Worm (Caenorhabditis elegans) whole organism, L4 larva: ENCODE measurements around the gene spp-27.

Experiments
- F10B5.3 ChIP-seq: sonication (generic microtip); optimal IDR thresholded peaks from 2 replicates; lab custom pipeline; 2016; ENCODE audit warnings: mild to moderate bottlenecking, missing genetic modification characterization, missing compliant biosample characterization
- F37D6.2 ChIP-seq: sonication (generic microtip); optimal IDR thresholded peaks from 2 replicates; lab custom pipeline; 2016; ENCODE audit warnings: mild to moderate bottlenecking, missing genetic modification characterization, missing compliant biosample characterization
- T26A8.4 ChIP-seq: fragments of 200-800 bp; sonication (Bioruptor generic); IDR thresholded peaks from 2 replicates; pipeline ENCODE4 v1.3.6; 2022; ENCODE audit warnings: missing genetic modification characterization, missing compliant biosample characterization
- Y105C5A.15 ChIP-seq: fragments of 200-800 bp; sonication (Bioruptor generic); IDR thresholded peaks from 2 replicates; pipeline ENCODE4 v1.3.6; 2022; ENCODE audit warnings: missing genetic modification characterization, missing compliant biosample characterization
- Y5F2A.4 ChIP-seq: fragments of 200-800 bp; sonication (Bioruptor generic); optimal IDR thresholded peaks from 2 replicates; lab custom pipeline; 2018; ENCODE audit warnings: mild to moderate bottlenecking, missing genetic modification characterization, missing compliant biosample characterization
- Y75B8A.6 ChIP-seq: fragments of 200-800 bp; sonication (Bioruptor generic); IDR thresholded peaks from 2 replicates; pipeline ENCODE4 v1.3.6; 2022; ENCODE audit warnings: missing genetic modification reagents, missing genetic modification characterization, missing compliant biosample characterization
- ZK546.5 ChIP-seq, 2 experiments: sonication (generic microtip); optimal IDR thresholded peaks; 2 replicates each; lab custom pipeline; 2017; ENCODE audit warnings: missing biosample characterization in 2 of 2, missing genetic modification characterization in 2 of 2
- ama-1 ChIP-seq: fragments of 150-350 bp; optimal IDR thresholded peaks from 2 replicates; lab custom pipeline; 2014; ENCODE audit warnings: inconsistent platforms, mixed read lengths
- ces-1 ChIP-seq: fragments of 150-350 bp; sonication (generic microtip); optimal IDR thresholded peaks from 4 replicates; lab custom pipeline; 2014; ENCODE audit warnings: missing biosample characterization, missing genetic modification reagents, missing genetic modification characterization
- cey-2 ChIP-seq: sonication (generic microtip); optimal IDR thresholded peaks from 3 replicates; lab custom pipeline; 2017; ENCODE audit warnings: missing genetic modification characterization, mild to moderate bottlenecking, missing compliant biosample characterization, antibody characterized with exemption, borderline replicate concordance; ENCODE audit not compliant: insufficient read depth
- daf-12 ChIP-seq: fragments of 150-350 bp; optimal IDR thresholded peaks from 2 replicates; lab custom pipeline; 2014; ENCODE audit warnings: missing biosample characterization, missing genetic modification reagents, missing genetic modification characterization
- daf-16 ChIP-seq, 3 experiments: sonication (generic microtip); optimal IDR thresholded peaks; 2 replicates each; lab custom pipeline; 2016 to 2017; ENCODE audit warnings: missing genetic modification characterization in 3 of 3, missing genetic modification reagents in 3 of 3, mild to moderate bottlenecking in 2 of 3, missing compliant biosample characterization in 2 of 3, missing biosample characterization in 1 of 3, moderate library complexity in 1 of 3
- daf-8 ChIP-seq: fragments of 200-800 bp; sonication (Bioruptor generic); IDR thresholded peaks from 2 replicates; pipeline ENCODE4 v1.3.6; 2022; ENCODE audit warnings: missing genetic modification characterization, missing compliant biosample characterization
- dmd-6 ChIP-seq: fragments of 200-800 bp; sonication (Bioruptor generic); IDR thresholded peaks from 2 replicates; pipeline ENCODE4 v1.3.6; 2022; ENCODE audit warnings: missing genetic modification reagents, missing genetic modification characterization, missing compliant biosample characterization
- dmd-8 ChIP-seq: fragments of 200-800 bp; sonication (Bioruptor generic); IDR thresholded peaks from 2 replicates; pipeline ENCODE4 v1.3.6; 2022; ENCODE audit warnings: missing genetic modification characterization, missing compliant biosample characterization
- dpl-1 ChIP-seq: fragments of 150-350 bp; optimal IDR thresholded peaks from 2 replicates; lab custom pipeline; 2014; ENCODE audit warnings: missing biosample characterization, missing genetic modification reagents, missing genetic modification characterization
- dve-1 ChIP-seq: sonication (generic microtip); optimal IDR thresholded peaks from 2 replicates; lab custom pipeline; 2017; ENCODE audit warnings: antibody characterized with exemption, mild to moderate bottlenecking, missing genetic modification characterization, missing compliant biosample characterization; ENCODE audit not compliant: insufficient read depth
- egl-43 ChIP-seq: fragments of 200-800 bp; sonication (Bioruptor generic); IDR thresholded peaks from 2 replicates; pipeline ENCODE4 v1.3.6; 2022; ENCODE audit warnings: missing genetic modification reagents, missing genetic modification characterization, missing compliant biosample characterization
- fkh-10 ChIP-seq: fragments of 150-350 bp; optimal IDR thresholded peaks from 2 replicates; lab custom pipeline; 2014; ENCODE audit warnings: missing biosample characterization, missing genetic modification reagents, missing genetic modification characterization
- gei-8 ChIP-seq: fragments of 200-800 bp; sonication (Bioruptor generic); optimal IDR thresholded peaks from 2 replicates; lab custom pipeline; 2018; ENCODE audit warnings: mild to moderate bottlenecking, missing genetic modification characterization, missing compliant biosample characterization
- hlh-11 ChIP-seq: fragments of 200-800 bp; sonication (Bioruptor generic); optimal IDR thresholded peaks from 2 replicates; lab custom pipeline; 2018; ENCODE audit warnings: mild to moderate bottlenecking, missing genetic modification characterization, missing compliant biosample characterization
- lin-13 ChIP-seq: fragments of 150-350 bp; optimal IDR thresholded peaks from 2 replicates; lab custom pipeline; 2014; ENCODE audit warnings: missing biosample characterization, missing genetic modification reagents, missing genetic modification characterization
- lin-15B ChIP-seq: fragments of 150-350 bp; sonication (generic microtip); optimal IDR thresholded peaks from 3 replicates; lab custom pipeline; 2014; ENCODE audit warnings: missing biosample characterization, missing genetic modification characterization
- lin-38 ChIP-seq: fragments of 200-800 bp; sonication (Bioruptor generic); IDR thresholded peaks from 2 replicates; pipeline ENCODE4 v1.3.6; 2022; ENCODE audit warnings: missing genetic modification reagents, missing genetic modification characterization, missing compliant biosample characterization
- lsy-2 ChIP-seq, 2 experiments: fragments of 150-350 bp in 1 of 2; sonication (generic microtip) in 1 of 2; optimal IDR thresholded peaks; 2 replicates each; lab custom pipeline; 2014 to 2017; ENCODE audit warnings: missing biosample characterization in 2 of 2, missing genetic modification characterization in 2 of 2
- mdl-1 ChIP-seq, 2 experiments: fragments of 150-350 bp in 1 of 2; sonication (generic microtip) in 1 of 2; optimal IDR thresholded peaks; 2 replicates each; lab custom pipeline; 2014 to 2017; ENCODE audit warnings: missing biosample characterization in 2 of 2, missing genetic modification characterization in 2 of 2
- mdt-29 ChIP-seq: fragments of 200-800 bp; sonication (Bioruptor generic); IDR thresholded peaks from 2 replicates; pipeline ENCODE4 v1.3.6; 2022; ENCODE audit warnings: missing genetic modification reagents, missing genetic modification characterization, missing compliant biosample characterization
- mep-1 ChIP-seq: fragments of 150-350 bp; sonication (generic microtip); optimal IDR thresholded peaks from 3 replicates; lab custom pipeline; 2014; ENCODE audit warnings: missing biosample characterization, missing genetic modification characterization
- mes-2 ChIP-seq: sonication (generic microtip); optimal IDR thresholded peaks from 2 replicates; lab custom pipeline; 2016; ENCODE audit warnings: missing genotype, mild to moderate bottlenecking, missing genetic modification characterization, missing compliant biosample characterization; ENCODE audit not compliant: poor library complexity, severe bottlenecking
- mxl-3 ChIP-seq: fragments of 200-800 bp; sonication (Bioruptor generic); optimal IDR thresholded peaks from 2 replicates; lab custom pipeline; 2018; ENCODE audit warnings: mild to moderate bottlenecking, missing genetic modification characterization, missing compliant biosample characterization
- nhr-10 ChIP-seq: fragments of 150-350 bp; optimal IDR thresholded peaks from 2 replicates; lab custom pipeline; 2014; ENCODE audit warnings: missing biosample characterization, missing genetic modification characterization
- nhr-41 ChIP-seq: fragments of 200-800 bp; sonication (Bioruptor generic); IDR thresholded peaks from 2 replicates; pipeline ENCODE4 v1.3.6; 2022; ENCODE audit warnings: missing genetic modification reagents, missing genetic modification characterization, missing compliant biosample characterization
- nhr-48 ChIP-seq: sonication (generic microtip); optimal IDR thresholded peaks from 2 replicates; lab custom pipeline; 2016; ENCODE audit warnings: mild to moderate bottlenecking, missing genetic modification characterization, missing compliant biosample characterization
- php-3 ChIP-seq: fragments of 200-800 bp; sonication (Bioruptor generic); IDR thresholded peaks from 2 replicates; pipeline ENCODE4 v1.3.6; 2022; ENCODE audit warnings: missing genetic modification reagents, missing genetic modification characterization, missing compliant biosample characterization
- pqm-1 ChIP-seq: sonication (generic microtip); optimal IDR thresholded peaks from 2 replicates; lab custom pipeline; 2017; ENCODE audit warnings: missing biosample characterization, missing genetic modification characterization
- saeg-2 ChIP-seq: fragments of 200-800 bp; sonication (Bioruptor generic); IDR thresholded peaks from 2 replicates; pipeline ENCODE4 v1.3.6; 2022; ENCODE audit warnings: missing genetic modification reagents, missing genetic modification characterization, missing compliant biosample characterization
- sdz-12 ChIP-seq: fragments of 200-800 bp; sonication (Bioruptor generic); optimal IDR thresholded peaks from 2 replicates; lab custom pipeline; 2018; ENCODE audit warnings: mild to moderate bottlenecking, missing genetic modification characterization, missing compliant biosample characterization
- set-16 ChIP-seq: fragments of 200-800 bp; sonication (Bioruptor generic); IDR thresholded peaks from 2 replicates; pipeline ENCODE4 v1.3.6; 2022; ENCODE audit warnings: missing genetic modification reagents, missing genetic modification characterization, missing compliant biosample characterization
- skn-1 ChIP-seq: fragments of 150-350 bp; optimal IDR thresholded peaks from 2 replicates; lab custom pipeline; 2014; ENCODE audit warnings: missing biosample characterization, missing genetic modification characterization
- snpc-4 ChIP-seq: fragments of 150-350 bp; optimal IDR thresholded peaks from 2 replicates; lab custom pipeline; 2014; ENCODE audit warnings: missing biosample characterization, missing genetic modification characterization
- spr-3 ChIP-seq: fragments of 200-800 bp; sonication (Bioruptor generic); optimal IDR thresholded peaks from 2 replicates; lab custom pipeline; 2018; ENCODE audit warnings: mild to moderate bottlenecking, missing genetic modification characterization, missing compliant biosample characterization
- tra-1 ChIP-seq: fragments of 200-800 bp; sonication (Bioruptor generic); IDR thresholded peaks from 2 replicates; pipeline ENCODE4 v1.3.6; 2022; ENCODE audit warnings: missing genetic modification reagents, missing genetic modification characterization, missing compliant biosample characterization
- unc-39 ChIP-seq: sonication (generic microtip); optimal IDR thresholded peaks from 2 replicates; lab custom pipeline; 2017; ENCODE audit warnings: missing biosample characterization, missing genetic modification characterization
- vab-7 ChIP-seq: fragments of 200-800 bp; sonication (Bioruptor generic); IDR thresholded peaks from 2 replicates; pipeline ENCODE4 v1.3.6; 2022; ENCODE audit warnings: missing genetic modification reagents, missing genetic modification characterization, missing compliant biosample characterization
- zag-1 ChIP-seq: fragments of 150-350 bp; optimal IDR thresholded peaks from 2 replicates; lab custom pipeline; 2014; ENCODE audit warnings: missing biosample characterization, missing genetic modification characterization
- zfp-3 ChIP-seq: fragments of 200-800 bp; sonication (Bioruptor generic); conservative IDR thresholded peaks from 2 replicates; pipeline ENCODE4 v1.3.6; 2022; ENCODE audit warnings: missing genetic modification reagents, missing genetic modification characterization, missing compliant biosample characterization
- zip-11 ChIP-seq: fragments of 200-800 bp; sonication (Bioruptor generic); IDR thresholded peaks from 2 replicates; pipeline ENCODE4 v1.3.6; 2022; ENCODE audit warnings: missing genetic modification characterization, missing compliant biosample characterization
- zip-2 ChIP-seq: fragments of 150-350 bp; optimal IDR thresholded peaks from 2 replicates; lab custom pipeline; 2014; ENCODE audit warnings: missing biosample characterization, missing genetic modification characterization
- ztf-11 ChIP-seq: fragments of 150-350 bp; optimal IDR thresholded peaks from 2 replicates; lab custom pipeline; 2014; ENCODE audit warnings: missing biosample characterization, missing genetic modification characterization

The spp-27 gene

DNA sequence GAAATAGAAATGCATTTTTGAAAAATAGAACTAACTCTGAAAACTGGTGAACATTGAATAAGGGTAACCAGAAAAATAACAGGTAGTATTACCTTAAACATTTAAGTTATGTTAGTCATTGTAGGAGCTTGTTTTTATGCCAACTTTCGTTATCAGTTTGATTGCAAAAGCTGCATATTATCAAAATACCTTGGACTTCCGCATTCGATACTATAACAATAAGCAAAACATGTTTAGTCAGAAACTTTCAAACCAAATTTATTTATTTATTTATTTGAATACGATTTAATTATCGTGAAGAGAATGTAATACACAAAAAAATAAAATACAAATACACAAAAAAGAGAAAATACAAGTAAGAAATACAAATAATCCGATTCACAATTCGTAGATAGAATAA lies 2.6 kb downstream of the spp-27 start, which contains the start of gene K04A8.19:
Gene K04A8.19 (minus strand): TSS at position 101 of the 400 bp plus-strand sequence.
- TF ChIP-seq hlh-11 (tag; lab: Kevin White, UChicago) (no peak), dmd-8 (no peak), dve-1 (tag; lab: Kevin White, UChicago) (no peak), dpl-1 (GFP tag; lab: Kevin White, UChicago) (no peak), lsy-2 (tag; optimal IDR thresholded peaks at IDR 0.05; lab: Kevin White, UChicago) (no peak), snpc-4 (tag; lab: Kevin White, UChicago) (no peak), zfp-3 (GFP tag; lab: Robert Waterston, UW) (no peak), skn-1 (tag; lab: Kevin White, UChicago) (no peak), zip-2 (no peak), unc-39 (tag; lab: Kevin White, UChicago) (no peak), tra-1 (no peak), T26A8.4 (no peak), ztf-11 (tag; lab: Kevin White, UChicago) (no peak), ces-1 (GFP tag; lab: Kevin White, UChicago) (no peak), egl-43 (GFP tag; lab: Robert Waterston, UW) (no peak), php-3 (GFP tag; lab: Robert Waterston, UW) (no peak), ZK546.5 (tag; optimal IDR thresholded peaks at IDR 0.05; lab: Kevin White, UChicago) (no peak), nhr-41 (GFP tag; lab: Robert Waterston, UW) (no peak), Y105C5A.15 (GFP tag; lab: Robert Waterston, UW) (no peak)

DNA sequence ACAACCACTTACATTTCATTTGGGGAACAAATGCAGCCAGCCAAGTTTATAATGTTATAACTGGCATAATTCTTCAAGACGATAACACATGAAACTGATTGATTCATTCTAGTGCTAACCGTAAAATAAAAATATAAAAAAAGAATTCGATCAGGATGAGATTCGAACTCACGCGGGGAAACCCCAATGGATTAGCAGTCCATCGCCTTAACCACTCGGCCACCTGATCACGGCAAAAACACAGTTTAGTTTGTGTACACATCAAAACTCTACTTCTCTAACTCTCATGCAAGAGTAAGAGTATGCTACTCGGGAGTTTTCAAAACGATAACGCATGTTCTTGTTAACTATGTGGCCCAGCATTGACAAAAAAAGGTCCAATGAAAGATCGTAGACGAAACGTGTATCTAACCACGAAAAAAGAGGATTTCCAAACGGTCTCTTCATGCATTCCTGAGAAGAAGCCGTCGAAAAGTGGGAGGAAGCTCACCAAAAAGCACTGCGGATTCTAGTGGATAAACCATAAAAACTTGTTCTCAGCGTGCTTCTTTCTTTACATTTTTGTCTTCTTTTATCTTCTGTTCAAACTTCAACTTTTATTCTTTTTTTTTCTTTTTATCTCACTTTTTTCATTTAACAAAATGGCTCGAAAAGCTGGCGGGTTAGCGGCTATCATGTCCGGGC lies 5.1 kb downstream of the spp-27 start, which contains the start of gene twk-10:
Gene twk-10 (plus strand): TSS at position 634 of the 684 bp plus-strand sequence.
- TF ChIP-seq lin-13 (GFP tag; lab: Kevin White, UChicago) (no peak), daf-16 (GFP tag; optimal IDR thresholded peaks at IDR 0.05; lab: Kevin White, UChicago) (peak in 1 of 2 experiments; percentile 62), daf-16 (tag; optimal IDR thresholded peaks at IDR 0.05; lab: Kevin White, UChicago) (peak; percentile 46), nhr-48 (no peak), zag-1 (tag; lab: Kevin White, UChicago) (no peak), ama-1 (lab: Kevin White, UChicago) (no peak), fkh-10 (GFP tag; lab: Kevin White, UChicago) (no peak), F10B5.3 (tag; lab: Kevin White, UChicago) (no peak), zip-11 (GFP tag; lab: Robert Waterston, UW) (no peak), spr-3 (GFP tag; lab: Kevin White, UChicago) (no peak), set-16 (GFP tag; lab: Robert Waterston, UW) (no peak), mep-1 (tag; lab: Kevin White, UChicago) (no peak), mxl-3 (no peak), dmd-6 (peak; percentile 60), vab-7 (peak; percentile 78), mes-2 (tag; lab: Kevin White, UChicago) (no peak), lin-38 (GFP tag; lab: Robert Waterston, UW) (no peak), nhr-10 (tag; lab: Kevin White, UChicago) (no peak), saeg-2 (GFP tag; lab: Robert Waterston, UW) (no peak), Y5F2A.4 (GFP tag; lab: Kevin White, UChicago) (no peak), mdl-1 (tag; optimal IDR thresholded peaks at IDR 0.05; lab: Kevin White, UChicago) (no peak), Y75B8A.6 (GFP tag; lab: Robert Waterston, UW) (no peak), Y105C5A.15 (GFP tag; lab: Robert Waterston, UW) (no peak), lsy-2 (tag; optimal IDR thresholded peaks at IDR 0.05; lab: Kevin White, UChicago) (no peak), snpc-4 (tag; lab: Kevin White, UChicago) (no peak), lin-15B (tag; lab: Kevin White, UChicago) (no peak), F37D6.2 (no peak), sdz-12 (GFP tag; lab: Kevin White, UChicago) (no peak), unc-39 (tag; lab: Kevin White, UChicago) (no peak), mdt-29 (GFP tag; lab: Robert Waterston, UW) (peak; percentile 64; the same call in 1 of the 2 replicates), pqm-1 (tag; lab: Kevin White, UChicago) (no peak), cey-2 (tag; lab: Kevin White, UChicago) (no peak), daf-12 (tag; lab: Kevin White, UChicago) (no peak), daf-8 (GFP tag; lab: Robert Waterston, UW) (no peak), gei-8 (GFP tag; lab: Kevin White, UChicago) (no peak)
